Fruit fly (Drosophila melanogaster) whole organism, embryonic: ENCODE results near the gene CG14352.
A peak's percentile ranks its signal among the peaks of the same experiment; 100 is the strongest.

Source experiments
- B-H2 ChIP-seq: fragments of 200-800 bp; sonication (Bioruptor generic); optimal IDR thresholded peaks from 2 replicates; lab custom pipeline; 2018; ENCODE audit warnings: missing biosample characterization, mild to moderate bottlenecking, missing genetic modification characterization
- Bgb ChIP-seq: fragments of 200-800 bp; sonication (Bioruptor generic); IDR thresholded peaks from 2 replicates; pipeline ENCODE4 v1.3.6; 2022; ENCODE audit warnings: missing biosample characterization, missing genetic modification characterization; ENCODE audit not compliant: partially characterized antibody
- Blimp-1 ChIP-seq: fragments of 200-800 bp; sonication (Bioruptor generic); optimal IDR thresholded peaks from 3 replicates; lab custom pipeline; 2018; ENCODE audit warnings: missing biosample characterization, missing genetic modification characterization, mild to moderate bottlenecking, moderate library complexity, missing genetic modification reagents
- CG12071 ChIP-seq: fragments of 200-800 bp; sonication (Bioruptor generic); optimal IDR thresholded peaks from 3 replicates; lab custom pipeline; 2018; ENCODE audit warnings: missing biosample characterization, mild to moderate bottlenecking, missing genetic modification characterization
- CG12769 ChIP-seq: fragments of 200-800 bp; sonication (Bioruptor generic); optimal IDR thresholded peaks from 2 replicates; lab custom pipeline; 2019; ENCODE audit warnings: missing biosample characterization, mild to moderate bottlenecking, missing genetic modification characterization, moderate library complexity
- CG13624 ChIP-seq: fragments of 200-800 bp; sonication (Bioruptor generic); optimal IDR thresholded peaks from 2 replicates; lab custom pipeline; 2016; ENCODE audit warnings: missing biosample characterization, missing genetic modification characterization
- CG15073 ChIP-seq: fragments of 200-800 bp; sonication (Bioruptor generic); optimal IDR thresholded peaks from 2 replicates; lab custom pipeline; 2016; ENCODE audit warnings: missing biosample characterization, missing genetic modification characterization
- CG1529 ChIP-seq: fragments of 200-800 bp; sonication (Bioruptor generic); optimal IDR thresholded peaks from 3 replicates; lab custom pipeline; 2018; ENCODE audit warnings: missing biosample characterization, missing genetic modification characterization
- CG1647 ChIP-seq: fragments of 200-800 bp; sonication (Bioruptor generic); optimal IDR thresholded peaks from 3 replicates; lab custom pipeline; 2016; ENCODE audit warnings: missing biosample characterization, missing genetic modification characterization
- CG17568 ChIP-seq: fragments of 200-800 bp; sonication (Bioruptor generic); optimal IDR thresholded peaks from 2 replicates; lab custom pipeline; 2018; ENCODE audit warnings: missing biosample characterization, mild to moderate bottlenecking, missing genetic modification characterization, moderate library complexity
- CG18476 ChIP-seq: fragments of 200-800 bp; sonication (Bioruptor generic); optimal IDR thresholded peaks from 2 replicates; lab custom pipeline; 2016; ENCODE audit warnings: missing biosample characterization, mild to moderate bottlenecking, missing genetic modification characterization
- CG7556 ChIP-seq: fragments of 200-800 bp; sonication (Bioruptor generic); optimal IDR thresholded peaks from 2 replicates; lab custom pipeline; 2017; ENCODE audit warnings: missing biosample characterization, mild to moderate bottlenecking, missing genetic modification characterization
- CG7928 ChIP-seq: fragments of 200-800 bp; sonication (Bioruptor generic); optimal IDR thresholded peaks from 2 replicates; lab custom pipeline; 2017; ENCODE audit warnings: missing biosample characterization, mild to moderate bottlenecking, missing genetic modification characterization
- CG7987 ChIP-seq: fragments of 200-800 bp; sonication (Bioruptor generic); optimal IDR thresholded peaks from 2 replicates; lab custom pipeline; 2018; ENCODE audit warnings: missing biosample characterization, mild to moderate bottlenecking, missing genetic modification characterization, moderate library complexity
- CG8388 ChIP-seq: fragments of 200-800 bp; sonication (Bioruptor generic); optimal IDR thresholded peaks from 2 replicates; lab custom pipeline; 2019; ENCODE audit warnings: missing biosample characterization, mild to moderate bottlenecking, missing genetic modification characterization, moderate library complexity
- Dad ChIP-seq: fragments of 200-800 bp; sonication (Bioruptor generic); optimal IDR thresholded peaks from 3 replicates; lab custom pipeline; 2016; ENCODE audit warnings: missing biosample characterization, missing genetic modification characterization
- Doc2 ChIP-seq: fragments of 200-800 bp; sonication (Bioruptor generic); IDR thresholded peaks from 2 replicates; pipeline ENCODE4 v1.3.6; 2022; ENCODE audit warnings: missing biosample characterization, missing genetic modification characterization
- Ets65A ChIP-seq: fragments of 200-800 bp; sonication (Bioruptor generic); peaks from one replicate; lab custom pipeline; 2016; ENCODE audit warnings: missing biosample characterization, missing genetic modification characterization
- Hr3 ChIP-seq: fragments of 200-800 bp; sonication (Bioruptor generic); optimal IDR thresholded peaks from 3 replicates; lab custom pipeline; 2016; ENCODE audit warnings: missing biosample characterization, missing genetic modification characterization
- Hr39 ChIP-seq: fragments of >200 bp; optimal IDR thresholded peaks from 2 replicates; lab custom pipeline; 2017
- Kr ChIP-seq: fragments of 200-800 bp; sonication (Bioruptor generic); optimal IDR thresholded peaks from 2 replicates; lab custom pipeline; 2017; ENCODE audit warnings: missing biosample characterization, mild to moderate bottlenecking, missing genetic modification characterization
- NC2β ChIP-seq: fragments of 200-800 bp; sonication (Bioruptor generic); optimal IDR thresholded peaks from 2 replicates; lab custom pipeline; 2016; ENCODE audit warnings: missing biosample characterization, missing genetic modification characterization
- NFAT ChIP-seq: fragments of 200-800 bp; sonication (Bioruptor generic); IDR thresholded peaks from 2 replicates; pipeline ENCODE4 v1.3.6; 2022; ENCODE audit warnings: missing biosample characterization, missing genetic modification characterization
- NfI ChIP-seq: fragments of 200-800 bp; sonication (Bioruptor generic); optimal IDR thresholded peaks from 3 replicates; lab custom pipeline; 2018; ENCODE audit warnings: missing biosample characterization, mild to moderate bottlenecking, missing genetic modification characterization, moderate library complexity
- Oaz ChIP-seq: fragments of 200-800 bp; sonication (Bioruptor generic); IDR thresholded peaks from 2 replicates; pipeline ENCODE4 v1.3.6; 2022; ENCODE audit warnings: missing biosample characterization, missing genetic modification characterization
- Optix ChIP-seq: fragments of 200-800 bp; sonication (Bioruptor generic); IDR thresholded peaks from 3 replicates; pipeline ENCODE4 v1.3.6; 2022; ENCODE audit warnings: missing biosample characterization, missing genetic modification characterization
- Ptx1 ChIP-seq: fragments of 200-800 bp; sonication (Bioruptor generic); IDR thresholded peaks from 2 replicates; pipeline ENCODE4 v1.3.6; 2022; ENCODE audit warnings: missing biosample characterization, missing genetic modification characterization
- Ravus ChIP-seq: fragments of 200-800 bp; sonication (Bioruptor generic); IDR thresholded peaks from 2 replicates; pipeline ENCODE4 v1.3.6; 2022; ENCODE audit warnings: missing biosample characterization, missing genetic modification characterization
- Rx ChIP-seq: fragments of 200-800 bp; sonication (Bioruptor generic); IDR thresholded peaks from 2 replicates; pipeline ENCODE4 v1.3.6; 2022; ENCODE audit warnings: missing biosample characterization, missing genetic modification characterization
- Six4 ChIP-seq: fragments of 200-800 bp; sonication (Bioruptor generic); optimal IDR thresholded peaks from 2 replicates; lab custom pipeline; 2016; ENCODE audit warnings: missing biosample characterization, missing genetic modification characterization
- Trl ChIP-seq, 3 experiments: fragments of >200 bp in 2 of 3; fragments of 200-800 bp in 1 of 3; sonication (Bioruptor generic) in 1 of 3; optimal IDR thresholded peaks; 2 replicates in 1 of 3; 3 replicates in 2 of 3; lab custom pipeline; 2016 to 2017; ENCODE audit warnings: missing biosample characterization in 1 of 3, missing genetic modification characterization in 1 of 3
- Vsx1 ChIP-seq: fragments of 200-800 bp; sonication (Bioruptor generic); optimal IDR thresholded peaks from 2 replicates; lab custom pipeline; 2017; ENCODE audit warnings: missing biosample characterization, mild to moderate bottlenecking, missing genetic modification characterization, missing genetic modification reagents
- ato ChIP-seq: fragments of 200-800 bp; sonication (Bioruptor generic); IDR thresholded peaks from 2 replicates; pipeline ENCODE4 v1.3.6; 2022; ENCODE audit warnings: missing biosample characterization, missing genetic modification characterization; ENCODE audit not compliant: partially characterized antibody
- cas ChIP-seq: fragments of 200-800 bp; sonication (Bioruptor generic); IDR thresholded peaks from 2 replicates; pipeline ENCODE4 v1.3.6; 2022; ENCODE audit warnings: missing biosample characterization, missing genetic modification characterization
- chinmo ChIP-seq: fragments of 200-800 bp; sonication (Bioruptor generic); IDR thresholded peaks from 4 replicates; pipeline ENCODE4 v1.3.6; 2022; ENCODE audit warnings: missing biosample characterization, missing genetic modification characterization; ENCODE audit not compliant: partially characterized antibody
- dpn ChIP-seq, 2 experiments: fragments of 200-800 bp; sonication (Bioruptor generic); optimal IDR thresholded peaks; 3 replicates each; lab custom pipeline; 2016; ENCODE audit warnings: missing biosample characterization in 2 of 2, missing genetic modification characterization in 2 of 2
- gcm ChIP-seq: fragments of 200-800 bp; sonication (Bioruptor generic); optimal IDR thresholded peaks from 2 replicates; lab custom pipeline; 2019; ENCODE audit warnings: missing biosample characterization, mild to moderate bottlenecking, missing genetic modification characterization, moderate library complexity
- grau ChIP-seq: fragments of 200-800 bp; optimal IDR thresholded peaks from 3 replicates; lab custom pipeline; 2019; ENCODE audit warnings: missing biosample characterization, mild to moderate bottlenecking, missing genetic modification characterization, moderate library complexity
- gsb ChIP-seq: fragments of 200-800 bp; sonication (Bioruptor generic); IDR thresholded peaks from 2 replicates; pipeline ENCODE4 v1.3.6; 2022; ENCODE audit warnings: missing biosample characterization, missing genetic modification characterization
- hbn ChIP-seq: fragments of 200-800 bp; sonication (Bioruptor generic); IDR thresholded peaks from 2 replicates; pipeline ENCODE4 v1.3.6; 2022; ENCODE audit warnings: missing biosample characterization, missing genetic modification characterization; ENCODE audit not compliant: partially characterized antibody
- kah ChIP-seq: fragments of 200-800 bp; sonication (Bioruptor generic); optimal IDR thresholded peaks from 2 replicates; lab custom pipeline; 2018; ENCODE audit warnings: missing biosample characterization, mild to moderate bottlenecking, missing genetic modification characterization
- ken ChIP-seq: fragments of 200-800 bp; sonication (Bioruptor generic); IDR thresholded peaks from 3 replicates; pipeline ENCODE4 v1.3.6; 2022; ENCODE audit warnings: missing biosample characterization, missing genetic modification characterization
- salm ChIP-seq: fragments of 200-800 bp; sonication (Bioruptor generic); optimal IDR thresholded peaks from 2 replicates; lab custom pipeline; 2018; ENCODE audit warnings: missing biosample characterization, mild to moderate bottlenecking, missing genetic modification characterization
- sd ChIP-seq: fragments of 200-800 bp; sonication (Bioruptor generic); optimal IDR thresholded peaks from 3 replicates; lab custom pipeline; 2018; ENCODE audit warnings: missing biosample characterization, mild to moderate bottlenecking, missing genetic modification characterization, moderate library complexity
- unpg ChIP-seq: fragments of 200-800 bp; sonication (Bioruptor generic); optimal IDR thresholded peaks from 3 replicates; lab custom pipeline; 2018; ENCODE audit warnings: missing biosample characterization, mild to moderate bottlenecking, missing genetic modification characterization, moderate library complexity
- yki ChIP-seq: fragments of >200 bp; optimal IDR thresholded peaks from 3 replicates; lab custom pipeline; 2018
- zen ChIP-seq: fragments of 200-800 bp; sonication (Bioruptor generic); optimal IDR thresholded peaks from 3 replicates; lab custom pipeline; 2018; ENCODE audit warnings: missing biosample characterization, mild to moderate bottlenecking, missing genetic modification characterization, moderate library complexity

Gene CG14352

DNA sequence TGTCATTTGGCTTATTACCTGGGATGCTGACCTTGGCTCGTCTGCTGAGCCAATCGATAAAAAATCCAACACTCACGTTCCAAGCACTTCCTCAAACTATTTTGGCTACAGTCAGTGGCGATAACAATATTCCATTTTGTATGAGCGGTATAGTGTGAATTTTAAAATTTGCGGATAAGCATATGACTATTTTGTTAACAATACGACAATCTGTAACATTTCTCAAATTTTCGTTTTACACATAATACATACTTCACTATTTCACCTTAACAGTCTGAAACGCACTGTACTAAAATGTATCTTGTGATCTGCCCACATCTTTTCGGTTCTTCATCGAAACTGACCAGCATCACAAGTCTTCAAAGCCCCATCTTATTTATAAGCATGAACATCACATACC, 32.0 kb upstream of the CG14352 start (continued):
- TF ChIP-seq Rx (GFP tag; lab: Robert Waterston, UW) (peak; percentile 23; the same call in 1 of the 2 replicates), CG7556 (peak; percentile 59), B-H2 (GFP tag; lab: Kevin White, UChicago) (no peak), Ets65A (peak; percentile 87), Doc2 (peak; percentile 59), gcm (GFP tag; lab: Kevin White, UChicago) (peak; percentile 19), CG8388 (GFP tag; lab: Kevin White, UChicago) (peak; percentile 30), hbn (GFP tag; lab: Robert Waterston, UW) (no peak), gsb (GFP tag; lab: Robert Waterston, UW) (peak; percentile 54; the same call in 1 of the 2 replicates), NfI (peak; percentile 69), Blimp-1 (GFP tag; lab: Kevin White, UChicago) (peak; percentile 41), CG13624 (GFP tag; lab: Kevin White, UChicago) (peak; percentile 86), Dad (GFP tag; lab: Kevin White, UChicago) (peak; percentile 50), grau (tag; lab: Kevin White, UChicago) (peak; percentile 79), CG7928 (GFP tag; lab: Kevin White, UChicago) (peak; percentile 46), NFAT (GFP tag; lab: Robert Waterston, UW) (peak; percentile 86), kah (GFP tag; lab: Kevin White, UChicago) (peak; percentile 18), CG18476 (GFP tag; lab: Kevin White, UChicago) (peak; percentile 39), Kr (GFP tag; lab: Kevin White, UChicago) (no peak)

DNA sequence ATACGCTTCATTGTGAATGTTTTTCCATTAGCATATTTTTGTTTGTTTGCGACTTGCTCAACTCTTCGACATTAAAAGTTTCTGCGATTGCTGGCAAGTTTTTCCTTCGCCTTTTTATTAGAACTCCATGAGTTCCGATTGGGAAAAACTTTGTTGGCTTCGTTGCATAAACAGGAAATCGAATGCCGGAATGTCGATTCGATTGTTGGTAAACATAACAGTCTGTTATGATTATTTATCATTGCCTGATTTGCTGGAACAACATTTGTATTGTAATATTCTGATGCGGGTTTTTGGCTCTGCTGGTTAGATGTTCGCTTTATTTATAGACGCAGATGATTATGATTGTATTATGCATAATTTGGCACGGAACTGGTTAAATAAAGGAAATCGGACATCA, 31.4 kb upstream of the CG14352 start:
- 0 out of 4 replicates have a peak, but pooled peaks have one; percentile 75 for TF ChIP-seq chinmo (GFP tag; lab: Robert Waterston, UW)
- TF ChIP-seq sd: peak; percentile 88
- no peak for TF ChIP-seq salm (tag; lab: Kevin White, UChicago)
- peak; percentile 52 for TF ChIP-seq CG12769

DNA sequence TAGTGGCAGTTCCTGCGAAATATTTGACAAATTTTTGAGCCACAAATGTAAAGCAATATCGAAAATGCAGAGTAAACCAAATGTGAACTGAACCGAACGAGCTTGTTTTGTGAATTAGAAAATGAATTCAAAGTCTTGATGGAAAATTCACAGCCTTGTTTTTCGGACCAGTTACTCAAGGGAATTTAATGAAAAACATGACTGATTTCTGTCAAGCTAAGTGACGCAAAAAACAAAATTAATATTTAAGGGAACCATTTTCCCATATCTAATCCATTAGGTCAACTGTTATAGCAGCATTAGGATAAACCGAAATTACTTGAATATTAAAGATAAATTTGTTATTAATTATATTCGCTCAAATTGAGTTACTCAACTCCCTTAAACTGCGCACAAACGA, 24.2 kb upstream of the CG14352 start, which contains the start of gene nis:
TSS of gene nis (minus strand) at position 101 of the 400 bp plus-strand sequence.
- TF ChIP-seq CG1647: no peak
- no peak for TF ChIP-seq Vsx1 (GFP tag; lab: Kevin White, UChicago)
- no peak for TF ChIP-seq Six4
- no peak for TF ChIP-seq Ptx1
- no peak for TF ChIP-seq NC2β (GFP tag; lab: Kevin White, UChicago)
- no peak for TF ChIP-seq CG1529 (GFP tag; lab: Kevin White, UChicago)
- TF ChIP-seq Ravus (GFP tag; lab: Robert Waterston, UW): no peak
- no peak for TF ChIP-seq Trl (optimal IDR thresholded peaks at IDR 0.05; lab: Kevin White, UChicago)
- no peak for TF ChIP-seq Trl (GFP tag; optimal IDR thresholded peaks at IDR 0.05; lab: Kevin White, UChicago)

DNA sequence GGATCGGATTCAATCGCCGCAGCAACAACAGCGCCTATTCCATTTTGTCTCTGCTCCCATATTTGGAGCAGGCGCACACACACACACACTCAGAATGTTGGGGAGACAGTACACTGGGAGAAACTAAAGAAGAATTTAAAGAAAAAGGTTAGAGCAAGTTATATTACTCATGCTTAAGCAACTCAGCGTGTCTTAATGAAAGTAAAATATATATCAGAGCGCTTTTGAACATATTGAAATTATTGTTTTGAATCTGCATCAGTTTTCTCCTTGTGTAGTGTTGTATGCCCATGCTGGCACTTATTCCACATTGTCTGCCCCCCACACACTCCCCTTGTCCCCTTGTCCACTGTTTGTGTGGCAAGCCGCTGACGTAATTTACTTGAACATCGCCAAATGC, 21.0 kb upstream of the CG14352 start:
- TF ChIP-seq yki (no peak), CG15073 (GFP tag; lab: Kevin White, UChicago) (no peak), dpn (GFP tag; optimal IDR thresholded peaks at IDR 0.05; lab: Kevin White, UChicago) (peak; percentile 76 to 78), ato (no peak), Hr39 (no peak), Optix (GFP tag; lab: Robert Waterston, UW) (peak; percentile 63; the same call in 1 of the 3 replicates), Oaz (GFP tag; lab: Robert Waterston, UW) (peak; percentile 52; the same call in 1 of the 2 replicates), Doc2 (no peak), CG17568 (GFP tag; lab: Kevin White, UChicago) (peak; percentile 65), cas (GFP tag; lab: Robert Waterston, UW) (peak; percentile 70), CG12071 (GFP tag; lab: Kevin White, UChicago) (peak; percentile 72), CG7987 (GFP tag; lab: Kevin White, UChicago) (peak; percentile 22), zen (no peak), Hr3 (peak; percentile 72), Bgb (GFP tag; lab: Robert Waterston, UW) (no peak), NfI (peak; percentile 74), ken (GFP tag; lab: Robert Waterston, UW) (peak; percentile 71; the same call in 2 of the 3 replicates), unpg (GFP tag; lab: Kevin White, UChicago) (peak; percentile 79)
